Worm (Caenorhabditis elegans) whole organism, mixed stage, embryonic: ENCODE measurements around the gene gtf-2E1.

Experiments
- M03D4.4 ChIP-seq: sonication (generic microtip); optimal IDR thresholded peaks from 2 replicates; lab custom pipeline; 2017; ENCODE audit warnings: mild to moderate bottlenecking, missing genetic modification characterization, missing compliant biosample characterization
- bed-3 ChIP-seq: fragments of 200-800 bp; sonication (Bioruptor generic); optimal IDR thresholded peaks from 3 replicates; lab custom pipeline; 2018; ENCODE audit warnings: mild to moderate bottlenecking, missing genetic modification characterization, moderate library complexity, missing compliant biosample characterization
- blmp-1 ChIP-seq: fragments of 150-350 bp; optimal IDR thresholded peaks from 2 replicates; lab custom pipeline; 2014; ENCODE audit warnings: missing biosample characterization, missing genetic modification characterization
- ceh-39 ChIP-seq: fragments of 150-350 bp; optimal IDR thresholded peaks from 2 replicates; lab custom pipeline; 2014; ENCODE audit warnings: missing biosample characterization, missing genetic modification characterization
- ceh-43 ChIP-seq: fragments of 200-800 bp; sonication (Bioruptor generic); optimal IDR thresholded peaks from 2 replicates; lab custom pipeline; 2018; ENCODE audit warnings: mild to moderate bottlenecking, missing genetic modification characterization, moderate library complexity, missing compliant biosample characterization
- ceh-83 ChIP-seq: fragments of 200-800 bp; sonication (Bioruptor generic); optimal IDR thresholded peaks from 2 replicates; lab custom pipeline; 2018; ENCODE audit warnings: mild to moderate bottlenecking, missing genetic modification characterization, missing compliant biosample characterization
- ces-1 ChIP-seq: fragments of 150-350 bp; optimal IDR thresholded peaks from 2 replicates; lab custom pipeline; 2014; ENCODE audit warnings: missing biosample characterization, missing genetic modification reagents, missing genetic modification characterization
- cnd-1 ChIP-seq: fragments of 200-800 bp; sonication (Bioruptor generic); optimal IDR thresholded peaks from 2 replicates; lab custom pipeline; 2018; ENCODE audit warnings: mild to moderate bottlenecking, missing genetic modification characterization, missing compliant biosample characterization
- drap-1 ChIP-seq: fragments of 200-800 bp; sonication (Bioruptor generic); optimal IDR thresholded peaks from 3 replicates; lab custom pipeline; 2018; ENCODE audit warnings: mild to moderate bottlenecking, missing genetic modification characterization, missing compliant biosample characterization
- elt-1 ChIP-seq: sonication (generic microtip); optimal IDR thresholded peaks from 2 replicates; lab custom pipeline; 2017; ENCODE audit warnings: missing genetic modification characterization, mild to moderate bottlenecking, missing compliant biosample characterization, antibody characterized with exemption, moderate library complexity, borderline replicate concordance; ENCODE audit not compliant: insufficient read depth
- elt-3 ChIP-seq: fragments of 150-350 bp; optimal IDR thresholded peaks from 2 replicates; lab custom pipeline; 2014; ENCODE audit warnings: missing biosample characterization, missing genetic modification characterization
- flh-1 ChIP-seq: fragments of 200-800 bp; sonication (Bioruptor generic); optimal IDR thresholded peaks from 2 replicates; lab custom pipeline; 2018; ENCODE audit warnings: mild to moderate bottlenecking, missing genetic modification characterization, moderate library complexity, missing compliant biosample characterization
- ham-2 ChIP-seq: fragments of 200-800 bp; sonication (Bioruptor generic); optimal IDR thresholded peaks from 2 replicates; lab custom pipeline; 2018; ENCODE audit warnings: mild to moderate bottlenecking, missing genetic modification characterization, missing compliant biosample characterization
- hlh-1 ChIP-seq: fragments of 150-350 bp; optimal IDR thresholded peaks from 2 replicates; lab custom pipeline; 2014; ENCODE audit warnings: missing biosample characterization, missing genetic modification reagents, missing genetic modification characterization
- lin-13 ChIP-seq: fragments of 150-350 bp; optimal IDR thresholded peaks from 2 replicates; lab custom pipeline; 2014; ENCODE audit warnings: missing biosample characterization, missing genetic modification characterization
- lin-32 ChIP-seq: fragments of 200-800 bp; sonication (Bioruptor generic); optimal IDR thresholded peaks from 2 replicates; lab custom pipeline; 2018; ENCODE audit warnings: mild to moderate bottlenecking, missing genetic modification characterization, missing compliant biosample characterization
- lsy-2 ChIP-seq: fragments of 150-350 bp; optimal IDR thresholded peaks from 2 replicates; lab custom pipeline; 2014; ENCODE audit warnings: missing biosample characterization, missing genetic modification characterization
- mab-5 ChIP-seq: fragments of 150-350 bp; optimal IDR thresholded peaks from 2 replicates; lab custom pipeline; 2014; ENCODE audit warnings: missing biosample characterization, missing genetic modification characterization
- mep-1 ChIP-seq: fragments of 150-350 bp; optimal IDR thresholded peaks from 2 replicates; lab custom pipeline; 2017; ENCODE audit warnings: missing biosample characterization, missing genetic modification reagents, missing genetic modification characterization, inconsistent platforms
- mls-2 ChIP-seq: sonication (generic microtip); optimal IDR thresholded peaks from 2 replicates; lab custom pipeline; 2016; ENCODE audit warnings: mild to moderate bottlenecking, missing genetic modification characterization, moderate library complexity, missing compliant biosample characterization
- nhr-12 ChIP-seq: fragments of 150-350 bp; optimal IDR thresholded peaks from 2 replicates; lab custom pipeline; 2014; ENCODE audit warnings: missing biosample characterization, missing genetic modification characterization
- nhr-2 ChIP-seq: fragments of 150-350 bp; optimal IDR thresholded peaks from 2 replicates; lab custom pipeline; 2014; ENCODE audit warnings: missing biosample characterization, missing genetic modification characterization
- nhr-237 ChIP-seq: fragments of 150-350 bp; optimal IDR thresholded peaks from 2 replicates; lab custom pipeline; 2014; ENCODE audit warnings: missing biosample characterization, missing genetic modification characterization
- nhr-28 ChIP-seq: fragments of 150-350 bp; optimal IDR thresholded peaks from 2 replicates; lab custom pipeline; 2014; ENCODE audit warnings: missing biosample characterization, missing genetic modification characterization
- nhr-76 ChIP-seq: sonication (generic microtip); optimal IDR thresholded peaks from 2 replicates; lab custom pipeline; 2017; ENCODE audit warnings: missing biosample characterization, missing genetic modification characterization
- pha-4 ChIP-seq: fragments of 150-350 bp; optimal IDR thresholded peaks from 2 replicates; lab custom pipeline; 2018; ENCODE audit warnings: missing biosample characterization, missing genetic modification reagents, missing genetic modification characterization
- sem-2 ChIP-seq: fragments of 200-800 bp; sonication (Bioruptor generic); optimal IDR thresholded peaks from 2 replicates; lab custom pipeline; 2018; ENCODE audit warnings: mild to moderate bottlenecking, missing genetic modification characterization, missing compliant biosample characterization
- snpc-4 ChIP-seq: fragments of 150-350 bp; optimal IDR thresholded peaks from 2 replicates; lab custom pipeline; 2014; ENCODE audit warnings: missing biosample characterization, missing genetic modification characterization
- sptf-1 ChIP-seq: sonication (generic microtip); optimal IDR thresholded peaks from 2 replicates; lab custom pipeline; 2017; ENCODE audit warnings: mild to moderate bottlenecking, missing genetic modification characterization, moderate library complexity, missing compliant biosample characterization
- tbx-8 ChIP-seq: fragments of 200-800 bp; sonication (Bioruptor generic); optimal IDR thresholded peaks from 2 replicates; lab custom pipeline; 2018; ENCODE audit warnings: mild to moderate bottlenecking, missing genetic modification characterization, moderate library complexity, missing compliant biosample characterization
- unc-120 ChIP-seq: sonication (generic microtip); optimal IDR thresholded peaks from 2 replicates; lab custom pipeline; 2017; ENCODE audit warnings: missing genetic modification characterization, missing compliant biosample characterization; ENCODE audit not compliant: poor library complexity, severe bottlenecking
- unc-39 ChIP-seq: fragments of 150-350 bp; optimal IDR thresholded peaks from 2 replicates; lab custom pipeline; 2014; ENCODE audit warnings: missing biosample characterization, missing genetic modification characterization
- unc-62 ChIP-seq: fragments of 150-350 bp; optimal IDR thresholded peaks from 2 replicates; lab custom pipeline; 2014; ENCODE audit warnings: missing biosample characterization, missing genetic modification reagents, missing genetic modification characterization
- zip-8 ChIP-seq: fragments of 150-350 bp; optimal IDR thresholded peaks from 2 replicates; lab custom pipeline; 2014; ENCODE audit warnings: missing biosample characterization, missing genetic modification characterization
- ztf-11 ChIP-seq: fragments of 150-350 bp; optimal IDR thresholded peaks from 2 replicates; lab custom pipeline; 2014; ENCODE audit warnings: missing biosample characterization, missing genetic modification characterization

gtf-2E1 gene

ce11 chrIV:17277459-17278173, 22.5 kb downstream of the gtf-2E1 start:
- TF ChIP-seq ceh-39 (tag; lab: Kevin White, UChicago) = no peak
- TF ChIP-seq cnd-1 (tag; lab: Kevin White, UChicago) = peak; percentile 75

ce11 chrIV:17278363-17278762, 23.3 kb downstream of the gtf-2E1 start:
- TF ChIP-seq lin-32 (GFP tag; lab: Kevin White, UChicago) (peak; percentile 10), nhr-237 (peak; percentile 97), bed-3 (GFP tag; lab: Kevin White, UChicago) (no peak), lsy-2 (peak; percentile 89), nhr-76 (tag; lab: Kevin White, UChicago) (no peak), cnd-1 (tag; lab: Kevin White, UChicago) (peak; percentile 93), nhr-2 (tag; lab: Kevin White, UChicago) (peak; percentile 44), mls-2 (tag; lab: Kevin White, UChicago) (peak; percentile 93), unc-62 (GFP tag; lab: Kevin White, UChicago) (peak; percentile 91), ceh-83 (GFP tag; lab: Kevin White, UChicago) (peak; percentile 79), flh-1 (GFP tag; lab: Kevin White, UChicago) (peak; percentile 45), sem-2 (GFP tag; lab: Kevin White, UChicago) (peak; percentile 20), nhr-28 (tag; lab: Kevin White, UChicago) (no peak), zip-8 (tag; lab: Kevin White, UChicago) (no peak), unc-120 (tag; lab: Kevin White, UChicago) (peak; percentile 78), tbx-8 (GFP tag; lab: Kevin White, UChicago) (peak; percentile 82), ceh-39 (tag; lab: Kevin White, UChicago) (peak; percentile 96), blmp-1 (peak; percentile 23), ces-1 (peak; percentile 95), ham-2 (GFP tag; lab: Kevin White, UChicago) (peak; percentile 20), mab-5 (tag; lab: Kevin White, UChicago) (peak; percentile 68), elt-1 (tag; lab: Kevin White, UChicago) (peak; percentile 7), drap-1 (peak; percentile 87), unc-39 (tag; lab: Kevin White, UChicago) (peak; percentile 16), hlh-1 (tag; lab: Kevin White, UChicago) (peak; percentile 41), snpc-4 (tag; lab: Kevin White, UChicago) (no peak), lin-13 (tag; lab: Kevin White, UChicago) (peak; percentile 99), M03D4.4 (tag; lab: Kevin White, UChicago) (peak; percentile 90), ceh-43 (GFP tag; lab: Kevin White, UChicago) (peak; percentile 89), mep-1 (tag; lab: Kevin White, UChicago) (peak; percentile 99), pha-4 (tag; lab: Kevin White, UChicago) (peak; percentile 94), sptf-1 (tag; lab: Kevin White, UChicago) (peak; percentile 93), ztf-11 (peak; percentile 83), nhr-12 (tag; lab: Kevin White, UChicago) (no peak), elt-3 (tag; lab: Kevin White, UChicago) (no peak)

ce11 chrIV:17278861-17279591, 23.9 kb downstream of the gtf-2E1 start, which contains the start of gene hsp-1:
Gene hsp-1, plus strand, starts transcription at chrIV:17278959.
- no peak for TF ChIP-seq nhr-237
- TF ChIP-seq sptf-1 (tag; lab: Kevin White, UChicago) = no peak
- TF ChIP-seq nhr-28 (tag; lab: Kevin White, UChicago) = no peak
